Worm (Caenorhabditis elegans): ENCODE results near the gene lipl-5.

DNA sequence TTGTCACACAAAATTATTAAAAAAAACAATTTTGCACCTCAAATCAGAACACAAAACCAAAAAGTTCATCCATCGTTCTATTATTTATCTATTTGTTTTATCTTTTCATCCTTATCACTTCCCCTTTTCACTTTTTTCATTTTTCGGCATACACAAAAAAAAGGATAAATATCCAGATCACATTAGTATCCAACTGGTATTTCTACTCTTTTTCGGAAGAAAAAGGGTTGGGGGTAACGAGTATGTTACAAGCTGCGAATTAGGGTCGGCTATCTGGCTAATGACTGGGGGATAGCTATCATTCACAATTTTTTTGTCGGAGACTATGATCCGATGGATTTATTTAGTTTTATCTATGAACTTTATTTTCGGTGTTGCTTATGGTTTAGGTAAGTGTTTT lies 15.5 kb upstream of the lipl-5 start, which contains the start of gene mltn-7:
- no peak for TF ChIP-seq fkh-10 (GFP tag; optimal IDR thresholded peaks at IDR 0.05)
- no peak for TF ChIP-seq fkh-6 (tag; optimal IDR thresholded peaks at IDR 0.05)
- no peak for TF ChIP-seq unc-86 (tag; optimal IDR thresholded peaks at IDR 0.05)
- no peak for TF ChIP-seq ztf-16 (tag; optimal IDR thresholded peaks at IDR 0.05)
- TF ChIP-seq hlh-30 (tag; optimal IDR thresholded peaks at IDR 0.05; ENCODE audit: insufficient read depth), result no peak
- no peak for TF ChIP-seq ceh-30 (tag; optimal IDR thresholded peaks at IDR 0.05)
- TF ChIP-seq ets-4 (tag; optimal IDR thresholded peaks at IDR 0.05), result no peak
- TF ChIP-seq tbx-2 (tag; optimal IDR thresholded peaks at IDR 0.05), result no peak
- no peak for TF ChIP-seq pag-3 (tag; optimal IDR thresholded peaks at IDR 0.05; ENCODE audit: borderline replicate concordance)
